Fruit fly (Drosophila melanogaster) S2 (cell line): ENCODE data around the gene CG9356.

Experiments used
- CG8478 ChIP-seq: fragments of >200 bp; optimal IDR thresholded peaks from 2 replicates; lab custom pipeline; 2018
- CTCF ChIP-seq, 2 experiments: fragments of >200 bp; optimal IDR thresholded peaks; 2 replicates each; lab custom pipeline; 2018

dm6 chr3R:9376789-9377188, 27.3 kb downstream of the CG9356 start:
- TF ChIP-seq CG8478 (lab: Kevin White, UChicago) (no peak), CTCF (optimal IDR thresholded peaks at IDR 0.05; lab: Kevin White, UChicago) (no peak)
